Fruit fly (Drosophila melanogaster) whole organism, wandering third instar larva: ENCODE measurements around the gene HP1c.

Source experiments
- Dfd ChIP-seq: fragments of >200 bp; optimal IDR thresholded peaks from 2 replicates; lab custom pipeline; 2017; ENCODE audit warnings: missing biosample characterization, missing genetic modification characterization
- brk ChIP-seq: fragments of 200-800 bp; sonication (Bioruptor generic); optimal IDR thresholded peaks from 2 replicates; lab custom pipeline; 2016; ENCODE audit warnings: missing biosample characterization, mild to moderate bottlenecking, missing genetic modification characterization
- lola ChIP-seq: fragments of >200 bp; optimal IDR thresholded peaks from 2 replicates; lab custom pipeline; 2017; ENCODE audit warnings: missing biosample characterization, missing genetic modification characterization
- woc ChIP-seq: sonication (Bioruptor generic); optimal IDR thresholded peaks from 2 replicates; lab custom pipeline; 2016; ENCODE audit warnings: missing biosample characterization, mild to moderate bottlenecking, missing genetic modification characterization

- TF ChIP-seq brk (GFP tag; lab: Kevin White, UChicago) (no peak), lola (GFP tag; lab: Kevin White, UChicago) (no peak), woc (GFP tag; lab: Kevin White, UChicago) (no peak), Dfd (GFP tag; lab: Kevin White, UChicago) (no peak)
These were observed 20.7 kb downstream of the HP1c start, which contains the start of gene Nepl15 for dm6 chr3R:22766072-22766471.
